Worm (Caenorhabditis elegans): ENCODE measurements around the gene irld-23.

The irld-23 gene

DNA sequence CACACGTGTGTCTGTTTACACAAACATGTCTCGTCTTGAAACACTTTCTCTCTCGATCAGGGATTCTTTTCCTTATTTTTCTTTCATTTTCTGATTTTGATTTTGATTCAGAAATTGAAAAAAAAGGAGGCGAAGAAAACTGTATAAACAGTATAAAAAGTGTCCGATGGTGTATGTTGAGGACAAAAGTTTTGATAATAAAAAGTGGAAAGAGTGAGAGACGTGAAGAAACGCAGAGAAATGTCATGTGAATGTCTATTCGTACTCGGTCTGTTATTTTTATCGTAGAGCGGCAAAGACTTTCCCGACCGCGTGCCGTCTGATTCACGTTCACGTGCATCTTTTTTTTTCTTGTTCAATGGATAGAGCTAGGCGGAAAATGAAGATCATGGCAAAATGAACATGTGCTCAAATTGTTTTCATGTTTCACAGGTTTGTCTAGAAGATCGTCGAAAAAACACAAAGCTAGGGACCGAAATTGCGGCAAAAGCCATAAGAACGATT is 16.7 kb downstream of the irld-23 start (continued):
- TF ChIP-seq ceh-32 (tag; optimal IDR thresholded peaks at IDR 0.05; ENCODE audit: poor library complexity) (no peak), vab-7 (GFP tag; IDR thresholded peaks at IDR 0.05) (no peak), nhr-10 (tag; optimal IDR thresholded peaks at IDR 0.05) (no peak), tag-97 (GFP tag; IDR thresholded peaks at IDR 0.05) (no peak), ceh-82 (tag; optimal IDR thresholded peaks at IDR 0.05) (no peak), mdt-29 (GFP tag; IDR thresholded peaks at IDR 0.05) (peak; percentile 75), F26F4.8 (GFP tag; conservative IDR thresholded peaks at IDR 0.05) (no peak), skn-1 (tag; optimal IDR thresholded peaks at IDR 0.05) (no peak), unc-39 (tag; optimal IDR thresholded peaks at IDR 0.05) (no peak), unc-62 (GFP tag; optimal IDR thresholded peaks at IDR 0.05 in 1 of 2) (peak in 1 of 2 experiments; percentile 94), unc-62 (tag; optimal IDR thresholded peaks at IDR 0.05) (no peak), hlh-11 (tag; optimal IDR thresholded peaks at IDR 0.05) (peak; percentile 97), ceh-28 (tag; optimal IDR thresholded peaks at IDR 0.05) (no peak), nhr-28 (tag; optimal IDR thresholded peaks at IDR 0.05) (peak; percentile 92), aha-1 (tag) (peak; percentile 57), spr-3 (GFP tag; optimal IDR thresholded peaks at IDR 0.05) (no peak), T20F7.1 (GFP tag; optimal IDR thresholded peaks at IDR 0.05) (peak; percentile 71), lin-13 (GFP tag; optimal IDR thresholded peaks at IDR 0.05) (peak; percentile 21), mxl-2 (GFP tag; conservative IDR thresholded peaks at IDR 0.05) (peak; percentile 93), arid-1 (GFP tag; conservative IDR thresholded peaks at IDR 0.05) (no peak), daf-12 (tag; optimal IDR thresholded peaks at IDR 0.05) (no peak), set-16 (GFP tag; IDR thresholded peaks at IDR 0.05) (0 out of 2 replicates have a peak, but pooled peaks have one; percentile 8), ctbp-1 (GFP tag; IDR thresholded peaks at IDR 0.05) (peak; percentile 30; the same call in 1 of the 2 replicates), dmd-9 (GFP tag; IDR thresholded peaks at IDR 0.05) (no peak), hmg-1.1 (GFP tag; IDR thresholded peaks at IDR 0.05) (peak; percentile 51; the same call in 1 of the 2 replicates), lin-1 (GFP tag; IDR thresholded peaks at IDR 0.05) (peak; percentile 63), nhr-76 (tag; optimal IDR thresholded peaks at IDR 0.05) (peak; percentile 47), nhr-42 (GFP tag; IDR thresholded peaks at IDR 0.05) (no peak), gei-8 (GFP tag; optimal IDR thresholded peaks at IDR 0.05) (peak; percentile 70), jun-1 (tag; optimal IDR thresholded peaks at IDR 0.05) (peak; percentile 16), Y48G9A.11 (GFP tag; IDR thresholded peaks at IDR 0.05) (no peak), ztf-7 (tag; optimal IDR thresholded peaks at IDR 0.05) (no peak), mep-1 (tag; optimal IDR thresholded peaks at IDR 0.05) (peak; percentile 58), F10B5.3 (tag; optimal IDR thresholded peaks at IDR 0.05) (no peak), lin-39 (tag; optimal IDR thresholded peaks at IDR 0.05) (no peak), lin-29 (GFP tag; IDR thresholded peaks at IDR 0.05) (peak; percentile 59; the same call in 1 of the 2 replicates), mxl-3 (GFP tag; optimal IDR thresholded peaks at IDR 0.05) (peak; percentile 88), lir-3 (tag; optimal IDR thresholded peaks at IDR 0.05) (no peak), snpc-1.2 (GFP tag; IDR thresholded peaks at IDR 0.05) (no peak), lsy-2 (tag; optimal IDR thresholded peaks at IDR 0.05) (peak in 1 of 2 experiments; percentile 60), snpc-4 (tag; optimal IDR thresholded peaks at IDR 0.05) (no peak), daf-19 (GFP tag; conservative IDR thresholded peaks at IDR 0.05) (no peak), saeg-2 (GFP tag; IDR thresholded peaks at IDR 0.05) (no peak), nhr-77 (tag; optimal IDR thresholded peaks at IDR 0.05) (peak; percentile 75), madf-9 (GFP tag; conservative IDR thresholded peaks at IDR 0.05) (peak; percentile 46; the same call in 1 of the 2 replicates), tra-1 (GFP tag; IDR thresholded peaks at IDR 0.05) (peak; percentile 93), php-3 (GFP tag; IDR thresholded peaks at IDR 0.05) (peak; percentile 86), dve-1 (tag; optimal IDR thresholded peaks at IDR 0.05; ENCODE audit: insufficient read depth) (peak; percentile 84), nhr-11 (tag; optimal IDR thresholded peaks at IDR 0.05) (peak; percentile 78), zfp-2 (tag; optimal IDR thresholded peaks at IDR 0.05) (no peak), nhr-102 (tag; optimal IDR thresholded peaks at IDR 0.05) (peak; percentile 42), fos-1 (tag; optimal IDR thresholded peaks at IDR 0.05) (peak; percentile 2)
